Worm (Caenorhabditis elegans): ENCODE data around the gene ctr-9.

Gene ctr-9

DNA sequence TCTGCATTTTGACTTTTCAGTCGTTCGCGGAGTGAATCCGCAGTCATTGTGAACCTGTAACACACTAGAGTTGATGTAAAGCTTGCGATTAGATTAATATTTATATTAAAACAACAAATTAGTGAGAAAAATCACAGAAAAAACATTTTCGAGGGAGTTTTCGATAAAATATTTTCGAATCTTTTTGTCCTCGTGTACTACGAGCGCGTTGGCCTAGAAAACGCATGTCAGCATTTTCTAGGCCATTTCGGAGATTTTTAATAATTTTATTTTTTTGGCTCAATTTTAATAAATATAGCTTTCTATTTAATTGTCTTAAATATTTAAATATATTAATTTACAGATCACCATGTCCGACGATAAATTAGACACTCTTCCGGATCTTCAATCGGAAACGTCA is 25.8 kb upstream of the ctr-9 start, which contains the start of gene B0464.9 (continued):
- no peak for TF ChIP-seq egl-27 (tag; optimal IDR thresholded peaks at IDR 0.05)
- peak; percentile 84 for TF ChIP-seq nhr-71 (tag; optimal IDR thresholded peaks at IDR 0.05)
- TF ChIP-seq ama-1 (optimal IDR thresholded peaks at IDR 0.05): no peak
- TF ChIP-seq fkh-4 (tag; optimal IDR thresholded peaks at IDR 0.05; ENCODE audit: borderline replicate concordance): peak; percentile 90
- no peak for TF ChIP-seq unc-30 (tag; optimal IDR thresholded peaks at IDR 0.05)
- TF ChIP-seq ceh-88 (GFP tag; IDR thresholded peaks at IDR 0.05): no peak
- TF ChIP-seq lsy-2 (tag; optimal IDR thresholded peaks at IDR 0.05): peak; percentile 77 to 83
- TF ChIP-seq elt-3 (tag; optimal IDR thresholded peaks at IDR 0.05): no peak
- TF ChIP-seq sox-4 (tag; optimal IDR thresholded peaks at IDR 0.05): peak; percentile 88
- no peak for TF ChIP-seq nhr-12 (tag; optimal IDR thresholded peaks at IDR 0.05)
- peak; percentile 2 for TF ChIP-seq C16A3.4 (tag; optimal IDR thresholded peaks at IDR 0.05)
- peak; percentile 64; the same call in 1 of the 2 replicates for TF ChIP-seq unc-98 (GFP tag; IDR thresholded peaks at IDR 0.05)
- peak; percentile 67 for TF ChIP-seq pax-3 (tag; optimal IDR thresholded peaks at IDR 0.05)
- peak; percentile 39 for TF ChIP-seq lin-15B (tag; optimal IDR thresholded peaks at IDR 0.05)
- TF ChIP-seq alr-1 (tag; optimal IDR thresholded peaks at IDR 0.05; ENCODE audit: borderline replicate concordance): no peak
- TF ChIP-seq unc-130 (tag; optimal IDR thresholded peaks at IDR 0.05): no peak
- no peak for TF ChIP-seq snpc-4 (tag; optimal IDR thresholded peaks at IDR 0.05)
- TF ChIP-seq egl-13 (tag; optimal IDR thresholded peaks at IDR 0.05): peak; percentile 78
- peak; percentile 91 for TF ChIP-seq ceh-90 (tag; optimal IDR thresholded peaks at IDR 0.05)
- TF ChIP-seq tbx-2 (tag; optimal IDR thresholded peaks at IDR 0.05): peak; percentile 81
- TF ChIP-seq nhr-237 (tag; optimal IDR thresholded peaks at IDR 0.05): no peak
- TF ChIP-seq nhr-19 (GFP tag; conservative IDR thresholded peaks at IDR 0.05): peak; percentile 70
- peak; percentile 58 for TF ChIP-seq fkh-8 (tag; optimal IDR thresholded peaks at IDR 0.05)
- TF ChIP-seq dpl-1 (GFP tag; optimal IDR thresholded peaks at IDR 0.05): peak; percentile 16 to 70 (median 64)
- no peak for TF ChIP-seq ceh-63 (GFP tag; optimal IDR thresholded peaks at IDR 0.05)
- no peak for TF ChIP-seq ceh-8 (GFP tag; optimal IDR thresholded peaks at IDR 0.05)
- TF ChIP-seq elt-2 (tag; optimal IDR thresholded peaks at IDR 0.05): peak; percentile 29
- TF ChIP-seq lin-13 (GFP tag; optimal IDR thresholded peaks at IDR 0.05): no peak
- peak; percentile 49 to 63 for TF ChIP-seq efl-1 (optimal IDR thresholded peaks at IDR 0.05)
- TF ChIP-seq efl-1 (GFP tag; optimal IDR thresholded peaks at IDR 0.05 in 1 of 2): peak; percentile 70 to 95

ce11 chrIII:9465865-9466264 is 25.3 kb upstream of the ctr-9 start, which contains the start of gene B0464.6:
Gene B0464.6, minus strand, starts transcription at chrIII:9465965.
- TF ChIP-seq rnt-1 (tag; optimal IDR thresholded peaks at IDR 0.05) (no peak), C34B4.2 (tag; optimal IDR thresholded peaks at IDR 0.05) (no peak), tlp-1 (tag; optimal IDR thresholded peaks at IDR 0.05) (no peak), pqm-1 (tag; optimal IDR thresholded peaks at IDR 0.05) (no peak), lsy-2 (tag; optimal IDR thresholded peaks at IDR 0.05) (no peak), lin-15B (tag; optimal IDR thresholded peaks at IDR 0.05) (no peak), aha-1 (tag; optimal IDR thresholded peaks at IDR 0.05) (no peak)

DNA sequence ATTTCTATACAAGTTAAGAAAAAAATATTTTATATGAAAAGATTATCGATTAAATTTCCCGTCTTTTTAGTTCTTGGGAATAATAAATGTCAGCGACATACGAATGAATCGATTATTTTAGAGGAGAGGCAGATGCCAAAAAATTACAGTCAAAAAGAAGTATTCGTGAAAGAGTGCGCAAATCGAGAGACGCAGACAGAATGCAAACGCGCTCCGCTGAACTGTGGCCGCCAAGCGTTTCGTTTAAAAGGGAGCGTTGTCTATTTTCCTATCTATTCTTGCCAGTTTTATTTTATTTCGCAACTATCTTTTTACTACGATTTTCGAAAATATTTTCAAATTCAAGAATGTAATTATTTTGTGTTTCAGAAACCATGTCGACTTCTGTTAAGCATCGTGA is 24.1 kb upstream of the ctr-9 start, which contains the start of gene baf-1:
baf-1 (plus strand) TSS at position 370 of the 400 bp plus-strand sequence.
- TF ChIP-seq Y116A8C.19 (tag; optimal IDR thresholded peaks at IDR 0.05; ENCODE audit: borderline replicate concordance) (no peak), nhr-71 (tag; optimal IDR thresholded peaks at IDR 0.05) (peak; percentile 77), unc-86 (tag; optimal IDR thresholded peaks at IDR 0.05) (peak; percentile 17), nhr-76 (tag; optimal IDR thresholded peaks at IDR 0.05) (no peak), jun-1 (tag; optimal IDR thresholded peaks at IDR 0.05) (peak; percentile 15), sptf-1 (tag; optimal IDR thresholded peaks at IDR 0.05) (no peak), tbx-2 (tag; optimal IDR thresholded peaks at IDR 0.05) (peak; percentile 60), nhr-11 (tag; optimal IDR thresholded peaks at IDR 0.05) (no peak), ama-1 (optimal IDR thresholded peaks at IDR 0.05) (no peak), swsn-7 (tag; optimal IDR thresholded peaks at IDR 0.05) (peak; percentile 68), tlp-1 (tag; optimal IDR thresholded peaks at IDR 0.05) (no peak), hlh-4 (tag; optimal IDR thresholded peaks at IDR 0.05) (no peak), sup-37 (GFP tag; optimal IDR thresholded peaks at IDR 0.05) (no peak), nhr-90 (tag; optimal IDR thresholded peaks at IDR 0.05; ENCODE audit: poor library complexity) (peak; percentile 77), dsc-1 (tag; optimal IDR thresholded peaks at IDR 0.05) (peak; percentile 44), F16B12.6 (tag; optimal IDR thresholded peaks at IDR 0.05) (peak; percentile 40), C16A3.4 (tag; optimal IDR thresholded peaks at IDR 0.05) (peak; percentile 50), ztf-11 (tag; optimal IDR thresholded peaks at IDR 0.05) (peak in 1 of 2 experiments; percentile 10), nhr-237 (tag; optimal IDR thresholded peaks at IDR 0.05) (no peak), nhr-85 (tag) (peak; percentile 77), nhr-19 (GFP tag; conservative IDR thresholded peaks at IDR 0.05) (peak; percentile 46), blmp-1 (tag; optimal IDR thresholded peaks at IDR 0.05) (peak; percentile 30), zip-4 (GFP tag; optimal IDR thresholded peaks at IDR 0.05) (no peak)
